Worm (Caenorhabditis elegans) whole organism, young adult: ENCODE data around the gene F18E9.3.
A peak's percentile ranks its signal among the peaks of the same experiment; 100 is the strongest.

Source experiments
- B0035.1 ChIP-seq: sonication (generic microtip); optimal IDR thresholded peaks from 2 replicates; lab custom pipeline; 2016; ENCODE audit warnings: missing genetic modification characterization, mild to moderate bottlenecking, missing compliant biosample characterization, missing genotype, missing genetic modification reagents
- D2030.7 ChIP-seq: fragments of 200-800 bp; sonication (Bioruptor generic); IDR thresholded peaks from 2 replicates; pipeline ENCODE4 v1.3.6; 2022; ENCODE audit warnings: missing genetic modification reagents, missing genetic modification characterization, missing compliant biosample characterization
- F22D6.2 ChIP-seq: sonication (generic microtip); optimal IDR thresholded peaks from 2 replicates; lab custom pipeline; 2016; ENCODE audit warnings: mild to moderate bottlenecking, missing genetic modification characterization, missing compliant biosample characterization
- F23B12.7 ChIP-seq: sonication (generic microtip); optimal IDR thresholded peaks from 2 replicates; lab custom pipeline; 2017; ENCODE audit warnings: missing genetic modification characterization, mild to moderate bottlenecking, missing compliant biosample characterization, antibody characterized with exemption, moderate library complexity; ENCODE audit not compliant: insufficient read depth
- F33H1.4 ChIP-seq: fragments of 200-800 bp; sonication (Bioruptor generic); IDR thresholded peaks from 2 replicates; pipeline ENCODE4 v1.3.6; 2022; ENCODE audit warnings: missing genetic modification reagents, missing genetic modification characterization, missing compliant biosample characterization
- K11D2.4 ChIP-seq: fragments of 200-800 bp; sonication (Bioruptor generic); IDR thresholded peaks from 2 replicates; pipeline ENCODE4 v1.3.6; 2022; ENCODE audit warnings: missing genetic modification reagents, missing genetic modification characterization, missing compliant biosample characterization
- K12H6.12 ChIP-seq: fragments of 200-800 bp; sonication (Bioruptor generic); optimal IDR thresholded peaks from 2 replicates; lab custom pipeline; 2018; ENCODE audit warnings: mild to moderate bottlenecking, missing genetic modification characterization, missing compliant biosample characterization
- T26A5.8 ChIP-seq: sonication (generic microtip); optimal IDR thresholded peaks from 2 replicates; lab custom pipeline; 2016; ENCODE audit warnings: missing genetic modification characterization, missing compliant biosample characterization
- Y53F4B.3 ChIP-seq: fragments of 200-800 bp; sonication (Bioruptor generic); IDR thresholded peaks from 2 replicates; pipeline ENCODE4 v1.3.6; 2022; ENCODE audit warnings: missing genetic modification reagents, missing genetic modification characterization, missing compliant biosample characterization
- Y53G8AR.9 ChIP-seq: fragments of 200-800 bp; sonication (Bioruptor generic); conservative IDR thresholded peaks from 2 replicates; pipeline ENCODE4 v1.3.6; 2022; ENCODE audit warnings: missing genetic modification reagents, missing genetic modification characterization, missing compliant biosample characterization
- Y79H2A.3 ChIP-seq: fragments of 200-800 bp; sonication (Bioruptor generic); conservative IDR thresholded peaks from 2 replicates; pipeline ENCODE4 v1.3.6; 2022; ENCODE audit warnings: missing genetic modification reagents, missing genetic modification characterization, missing compliant biosample characterization
- ZK185.1 ChIP-seq: sonication (generic microtip); optimal IDR thresholded peaks from 2 replicates; lab custom pipeline; 2016; ENCODE audit warnings: mild to moderate bottlenecking, missing genetic modification characterization, missing compliant biosample characterization; ENCODE audit not compliant: poor library complexity, severe bottlenecking
- aptf-2 ChIP-seq: fragments of 200-800 bp; sonication (Bioruptor generic); conservative IDR thresholded peaks from 2 replicates; pipeline ENCODE4 v1.3.6; 2022; ENCODE audit warnings: missing genetic modification reagents, missing genetic modification characterization, missing compliant biosample characterization
- aptf-3 ChIP-seq: fragments of 200-800 bp; sonication (Bioruptor generic); IDR thresholded peaks from 2 replicates; pipeline ENCODE4 v1.3.6; 2022; ENCODE audit warnings: missing genetic modification characterization, missing compliant biosample characterization
- cebp-1 ChIP-seq, 2 experiments: fragments of 200-800 bp in 1 of 2; sonication (Bioruptor generic) in 1 of 2; sonication (generic microtip) in 1 of 2; IDR thresholded peaks in 1 of 2; optimal IDR thresholded peaks in 1 of 2; 2 replicates each; pipeline versions ENCODE4 v1.3.6 to Lab custom; 2017 to 2022; ENCODE audit warnings: missing compliant biosample characterization in 2 of 2, missing genetic modification characterization in 2 of 2, mild to moderate bottlenecking in 1 of 2, missing genetic modification reagents in 1 of 2, moderate library complexity in 1 of 2
- dox-1 ChIP-seq: fragments of 200-800 bp; sonication (Bioruptor generic); IDR thresholded peaks from 2 replicates; pipeline ENCODE4 v1.3.6; 2022; ENCODE audit warnings: missing genetic modification reagents, missing genetic modification characterization, missing compliant biosample characterization
- dpff-1 ChIP-seq: sonication (generic microtip); optimal IDR thresholded peaks from 2 replicates; lab custom pipeline; 2017; ENCODE audit warnings: mild to moderate bottlenecking, missing genetic modification characterization, missing compliant biosample characterization
- egl-18 ChIP-seq: fragments of 200-800 bp; sonication (Bioruptor generic); IDR thresholded peaks from 2 replicates; pipeline ENCODE4 v1.3.6; 2022; ENCODE audit warnings: missing genetic modification reagents, missing genetic modification characterization, missing compliant biosample characterization
- egl-44 ChIP-seq: fragments of 200-800 bp; sonication (Bioruptor generic); IDR thresholded peaks from 2 replicates; pipeline ENCODE4 v1.3.6; 2022; ENCODE audit warnings: missing genetic modification reagents, missing genetic modification characterization, missing compliant biosample characterization
- egrh-3 ChIP-seq: fragments of 200-800 bp; sonication (Bioruptor generic); IDR thresholded peaks from 2 replicates; pipeline ENCODE4 v1.3.6; 2022; ENCODE audit warnings: missing genetic modification reagents, missing genetic modification characterization, missing compliant biosample characterization
- ets-4 ChIP-seq: fragments of 200-800 bp; sonication (Bioruptor generic); optimal IDR thresholded peaks from 2 replicates; lab custom pipeline; 2018; ENCODE audit warnings: mild to moderate bottlenecking, missing genetic modification characterization, missing compliant biosample characterization
- hmg-1.2 ChIP-seq: fragments of 200-800 bp; sonication (Bioruptor generic); IDR thresholded peaks from 2 replicates; pipeline ENCODE4 v1.3.6; 2022; ENCODE audit warnings: missing genetic modification reagents, missing genetic modification characterization, missing compliant biosample characterization
- lin-40 ChIP-seq: sonication (generic microtip); optimal IDR thresholded peaks from 2 replicates; lab custom pipeline; 2016; ENCODE audit warnings: missing genetic modification characterization, mild to moderate bottlenecking, missing compliant biosample characterization, missing genotype, missing genetic modification reagents
- lin-54 ChIP-seq: fragments of 200-800 bp; sonication (Bioruptor generic); optimal IDR thresholded peaks from 2 replicates; lab custom pipeline; 2018; ENCODE audit warnings: mild to moderate bottlenecking, missing genetic modification characterization, missing compliant biosample characterization
- lsl-1 ChIP-seq: fragments of 200-800 bp; sonication (Bioruptor generic); optimal IDR thresholded peaks from 2 replicates; lab custom pipeline; 2018; ENCODE audit warnings: mild to moderate bottlenecking, missing genetic modification characterization, moderate library complexity, missing compliant biosample characterization
- madf-10 ChIP-seq: sonication (generic microtip); optimal IDR thresholded peaks from 2 replicates; lab custom pipeline; 2016; ENCODE audit warnings: mild to moderate bottlenecking, missing genetic modification characterization, missing compliant biosample characterization
- madf-8 ChIP-seq: fragments of 200-800 bp; sonication (Bioruptor generic); conservative IDR thresholded peaks from 2 replicates; pipeline ENCODE4 v1.3.6; 2022; ENCODE audit warnings: missing genetic modification reagents, missing genetic modification characterization, missing compliant biosample characterization
- mcd-1 ChIP-seq: fragments of 200-800 bp; sonication (Bioruptor generic); IDR thresholded peaks from 2 replicates; pipeline ENCODE4 v1.3.6; 2022; ENCODE audit warnings: missing genetic modification reagents, missing genetic modification characterization, missing compliant biosample characterization
- mes-4 ChIP-seq: sonication (generic microtip); optimal IDR thresholded peaks from 2 replicates; lab custom pipeline; 2016; ENCODE audit warnings: missing genotype, missing genetic modification characterization, missing compliant biosample characterization
- nhr-80 ChIP-seq: sonication (generic microtip); optimal IDR thresholded peaks from 2 replicates; lab custom pipeline; 2016; ENCODE audit warnings: missing genetic modification characterization, missing compliant biosample characterization
- rec-8 ChIP-seq, 2 experiments: sonication (generic microtip); optimal IDR thresholded peaks; 2 replicates each; lab custom pipeline; 2016; ENCODE audit warnings: mild to moderate bottlenecking in 2 of 2, missing genetic modification characterization in 2 of 2, missing genetic modification reagents in 2 of 2, missing genotype in 2 of 2, missing biosample characterization in 1 of 2, missing compliant biosample characterization in 1 of 2, moderate library complexity in 1 of 2
- sdz-38 ChIP-seq: sonication (generic microtip); optimal IDR thresholded peaks from 2 replicates; lab custom pipeline; 2016; ENCODE audit warnings: missing genotype, missing genetic modification characterization, missing compliant biosample characterization
- sea-2 ChIP-seq: fragments of 200-800 bp; sonication (Bioruptor generic); IDR thresholded peaks from 2 replicates; pipeline ENCODE4 v1.3.6; 2022; ENCODE audit warnings: missing genetic modification characterization, missing compliant biosample characterization
- snpc-4 ChIP-seq, 5 experiments: fragments of 150-350 bp in 1 of 5; sonication (generic microtip) in 4 of 5; optimal IDR thresholded peaks; 2 replicates each; lab custom pipeline; 2014 to 2018; ENCODE audit warnings: missing genetic modification characterization in 5 of 5, missing biosample characterization in 3 of 5, antibody characterized with exemption in 2 of 5, mild to moderate bottlenecking in 2 of 5, missing compliant biosample characterization in 2 of 5, missing genotype in 2 of 5, moderate library complexity in 2 of 5, missing genetic modification reagents in 1 of 5
- tlf-1 ChIP-seq: fragments of 200-800 bp; sonication (Bioruptor generic); optimal IDR thresholded peaks from 2 replicates; lab custom pipeline; 2018; ENCODE audit warnings: mild to moderate bottlenecking, missing genetic modification characterization, missing compliant biosample characterization
- zfh-2 ChIP-seq: fragments of 200-800 bp; sonication (Bioruptor generic); conservative IDR thresholded peaks from 2 replicates; pipeline ENCODE4 v1.3.6; 2022; ENCODE audit warnings: missing genetic modification reagents, missing genetic modification characterization, missing compliant biosample characterization
- zim-3 ChIP-seq: sonication (generic microtip); optimal IDR thresholded peaks from 2 replicates; lab custom pipeline; 2017; ENCODE audit warnings: mild to moderate bottlenecking, missing genetic modification characterization, moderate library complexity, missing compliant biosample characterization
- ztf-18 ChIP-seq: sonication (generic microtip); optimal IDR thresholded peaks from 2 replicates; lab custom pipeline; 2016; ENCODE audit warnings: missing genotype, mild to moderate bottlenecking, missing genetic modification characterization, missing compliant biosample characterization
- ztf-22 ChIP-seq: fragments of 200-800 bp; sonication (Bioruptor generic); optimal IDR thresholded peaks from 2 replicates; lab custom pipeline; 2018; ENCODE audit warnings: mild to moderate bottlenecking, missing genetic modification characterization, moderate library complexity, missing compliant biosample characterization
- ztf-26 ChIP-seq: sonication (generic microtip); optimal IDR thresholded peaks from 2 replicates; lab custom pipeline; 2017; ENCODE audit warnings: missing genetic modification characterization, missing compliant biosample characterization
- ztf-28 ChIP-seq: fragments of 200-800 bp; sonication (Bioruptor generic); IDR thresholded peaks from 2 replicates; pipeline ENCODE4 v1.3.6; 2022; ENCODE audit warnings: missing genetic modification reagents, missing genetic modification characterization, missing compliant biosample characterization

Gene F18E9.3

ce11 chrX:8551687-8552327, 34.1 kb upstream of the F18E9.3 start, which contains the start of gene dhhc-14:
dhhc-14 (plus strand) TSS chrX:8552277.
- TF ChIP-seq zfh-2 (peak; percentile 51; the same call in 1 of the 2 replicates), K12H6.12 (tag; lab: Kevin White, UChicago) (peak; percentile 10), ztf-22 (no peak), cebp-1 (GFP tag; IDR thresholded peaks at IDR 0.05; lab: Robert Waterston, UW) (no peak), cebp-1 (tag; optimal IDR thresholded peaks at IDR 0.05; lab: Kevin White, UChicago) (peak; percentile 26), mcd-1 (GFP tag; lab: Robert Waterston, UW) (peak; percentile 84), zim-3 (tag; lab: Kevin White, UChicago) (no peak), egl-18 (GFP tag; lab: Robert Waterston, UW) (0 out of 2 replicates have a peak, but pooled peaks have one; percentile 27)
- TF ChIP-seq, all 124 proteins: peak for 5

ce11 chrX:8554029-8554428, 31.9 kb upstream of the F18E9.3 start:
- no peak for TF ChIP-seq Y53F4B.3 (GFP tag; lab: Robert Waterston, UW)
- TF ChIP-seq ztf-26 (tag; lab: Kevin White, UChicago): no peak
- TF ChIP-seq aptf-2 (GFP tag; lab: Robert Waterston, UW): no peak
- no peak for TF ChIP-seq madf-8
- TF ChIP-seq F22D6.2: no peak
- TF ChIP-seq F23B12.7 (tag; lab: Kevin White, UChicago): no peak
- TF ChIP-seq dpff-1 (tag; lab: Kevin White, UChicago): no peak
- TF ChIP-seq sea-2 (GFP tag; lab: Robert Waterston, UW): no peak
- TF ChIP-seq hmg-1.2: no peak
- TF ChIP-seq ets-4 (GFP tag; lab: Kevin White, UChicago): no peak
- no peak for TF ChIP-seq K12H6.12 (tag; lab: Kevin White, UChicago)
- no peak for TF ChIP-seq ztf-18 (tag; lab: Kevin White, UChicago)
- no peak for TF ChIP-seq lsl-1 (GFP tag; lab: Kevin White, UChicago)
- TF ChIP-seq mes-4: no peak
- TF ChIP-seq T26A5.8: no peak
- no peak for TF ChIP-seq Y79H2A.3 (GFP tag; lab: Robert Waterston, UW)
- no peak for TF ChIP-seq D2030.7 (GFP tag; lab: Robert Waterston, UW)
- no peak for TF ChIP-seq F33H1.4 (GFP tag; lab: Robert Waterston, UW)
- TF ChIP-seq egl-44 (GFP tag; lab: Robert Waterston, UW): no peak
- no peak for TF ChIP-seq Y53G8AR.9
- TF ChIP-seq, all 124 proteins: peak for 0

- no peak for TF ChIP-seq tlf-1 (GFP tag; lab: Kevin White, UChicago)
- no peak for TF ChIP-seq ztf-28 (GFP tag; lab: Robert Waterston, UW)
- no peak for TF ChIP-seq nhr-80
- TF ChIP-seq madf-10: no peak
- TF ChIP-seq B0035.1: no peak
- peak; percentile 30 for TF ChIP-seq lin-40
- TF ChIP-seq rec-8 (tag; optimal IDR thresholded peaks at IDR 0.05; lab: Kevin White, UChicago): no peak
- TF ChIP-seq hmg-1.2: peak; percentile 83; the same call in 1 of the 2 replicates
- no peak for TF ChIP-seq dox-1 (GFP tag; lab: Robert Waterston, UW)
- peak; percentile 16 for TF ChIP-seq ZK185.1 (tag; lab: Kevin White, UChicago)
- no peak for TF ChIP-seq F33H1.4 (GFP tag; lab: Robert Waterston, UW)
- no peak for TF ChIP-seq sea-2 (GFP tag; lab: Robert Waterston, UW)
- no peak for TF ChIP-seq K11D2.4 (GFP tag; lab: Robert Waterston, UW)
- TF ChIP-seq lin-54 (GFP tag; lab: Kevin White, UChicago): no peak
- TF ChIP-seq snpc-4 (GFP tag; optimal IDR thresholded peaks at IDR 0.05; lab: Kevin White, UChicago): no peak
- TF ChIP-seq snpc-4 (tag; optimal IDR thresholded peaks at IDR 0.05; lab: Kevin White, UChicago): no peak
- TF ChIP-seq aptf-3: no peak
- no peak for TF ChIP-seq egrh-3 (GFP tag; lab: Robert Waterston, UW)
- TF ChIP-seq ztf-18 (tag; lab: Kevin White, UChicago): peak; percentile 9
- no peak for TF ChIP-seq Y53F4B.3 (GFP tag; lab: Robert Waterston, UW)
- peak; percentile 44; the same call in 1 of the 2 replicates for TF ChIP-seq zfh-2
- no peak for TF ChIP-seq dpff-1 (tag; lab: Kevin White, UChicago)
- peak; percentile 86 for TF ChIP-seq cebp-1 (GFP tag; IDR thresholded peaks at IDR 0.05; lab: Robert Waterston, UW)
- peak; percentile 98 for TF ChIP-seq cebp-1 (tag; optimal IDR thresholded peaks at IDR 0.05; lab: Kevin White, UChicago)
- TF ChIP-seq sdz-38 (tag; lab: Kevin White, UChicago): no peak
- no peak for TF ChIP-seq madf-8
Observed at ce11 chrX:8556614-8557196, 29.2 kb upstream of the F18E9.3 start, which contains the start of gene utx-1. utx-1 (plus strand) TSS chrX:8557146.
